Worm (Caenorhabditis elegans): ENCODE measurements around the gene tsp-12.

Gene tsp-12

DNA sequence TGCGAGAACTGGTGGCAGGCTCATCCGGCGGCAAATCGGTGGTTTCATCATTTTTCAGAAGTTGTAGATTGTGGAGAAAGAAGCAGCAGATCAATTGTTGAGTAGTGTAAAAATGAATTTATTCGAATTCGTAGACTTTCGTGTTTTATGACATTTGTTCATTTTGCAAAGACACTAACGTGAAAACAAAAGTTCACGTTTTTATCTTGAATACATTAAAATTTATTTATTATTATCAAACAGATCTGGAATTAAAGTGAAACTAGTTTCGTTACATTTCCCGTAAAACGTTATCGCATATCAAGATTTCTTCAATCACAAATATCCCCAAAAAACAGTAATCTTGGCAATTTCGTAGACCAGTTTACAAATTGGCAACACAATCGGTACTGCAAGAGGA, 3.5 kb downstream of the tsp-12 start, which contains the start of gene T14G10.8:
TSS of gene T14G10.8 (minus strand) at position 101 of the 400 bp plus-strand sequence.
- TF ChIP-seq snpc-4 (tag; optimal IDR thresholded peaks at IDR 0.05), result no peak
- TF ChIP-seq egl-13 (tag; optimal IDR thresholded peaks at IDR 0.05), result no peak
- no peak for TF ChIP-seq fos-1 (tag; optimal IDR thresholded peaks at IDR 0.05)

DNA sequence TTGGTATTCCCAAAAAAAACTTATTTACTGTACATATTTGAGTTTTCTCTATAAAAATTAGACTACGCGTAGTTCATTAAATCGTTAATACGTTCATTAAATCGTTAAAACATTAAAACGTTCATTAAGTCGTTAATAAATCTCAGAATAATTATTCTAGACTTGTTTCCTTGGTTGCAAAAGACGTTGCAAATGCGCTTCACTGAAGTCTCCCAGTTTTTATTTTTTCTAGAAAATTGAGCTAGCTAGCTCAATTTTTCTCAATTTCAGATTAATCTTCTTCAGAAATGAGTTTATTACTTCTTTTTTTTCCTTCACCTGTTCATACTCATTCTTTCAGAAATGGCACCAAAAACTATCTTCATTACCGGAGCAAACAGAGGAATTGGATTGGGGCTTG, 5.5 kb downstream of the tsp-12 start:
- no peak for TF ChIP-seq fkh-10 (GFP tag; optimal IDR thresholded peaks at IDR 0.05)
- TF ChIP-seq ceh-90 (tag; optimal IDR thresholded peaks at IDR 0.05), result no peak
- TF ChIP-seq tlp-1 (tag; optimal IDR thresholded peaks at IDR 0.05), result no peak
- TF ChIP-seq unc-130 (tag; optimal IDR thresholded peaks at IDR 0.05), result no peak
- TF ChIP-seq irx-1 (tag; optimal IDR thresholded peaks at IDR 0.05), result no peak
- no peak for TF ChIP-seq ceh-82 (tag; optimal IDR thresholded peaks at IDR 0.05)
- no peak for TF ChIP-seq pag-3 (tag; optimal IDR thresholded peaks at IDR 0.05; ENCODE audit: borderline replicate concordance, insufficient read depth)
- TF ChIP-seq fos-1 (tag; optimal IDR thresholded peaks at IDR 0.05), result no peak
- TF ChIP-seq nhr-71 (tag; optimal IDR thresholded peaks at IDR 0.05), result no peak
- no peak for TF ChIP-seq lir-3 (tag; optimal IDR thresholded peaks at IDR 0.05; ENCODE audit: poor library complexity)
- no peak for TF ChIP-seq rnt-1 (tag; optimal IDR thresholded peaks at IDR 0.05)
- TF ChIP-seq unc-86 (tag; optimal IDR thresholded peaks at IDR 0.05), result no peak
- TF ChIP-seq lin-14 (GFP tag; optimal IDR thresholded peaks at IDR 0.05), result no peak
- no peak for TF ChIP-seq nhr-19 (GFP tag; conservative IDR thresholded peaks at IDR 0.05)
- TF ChIP-seq lin-39 (tag; optimal IDR thresholded peaks at IDR 0.05), result no peak
- no peak for TF ChIP-seq hpl-2 (GFP tag; optimal IDR thresholded peaks at IDR 0.05)

DNA sequence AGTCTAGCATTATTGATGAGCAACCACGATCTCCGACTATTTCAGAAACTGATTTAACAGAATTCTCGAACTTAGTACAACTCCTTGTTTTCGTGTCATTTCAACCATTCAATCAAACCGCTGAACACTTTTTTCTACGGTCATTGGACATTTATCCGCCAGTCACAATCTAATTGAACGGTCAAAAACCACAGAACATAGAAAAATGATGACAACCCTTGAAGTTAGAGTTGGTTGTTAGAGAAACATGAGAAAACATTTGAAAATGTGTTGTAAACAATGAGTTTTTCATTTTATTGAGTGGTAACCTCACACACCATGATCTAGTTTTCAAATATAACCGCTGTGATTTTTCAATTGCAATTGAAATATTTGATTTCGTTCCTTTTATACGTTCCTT, 5.9 kb downstream of the tsp-12 start:
- TF ChIP-seq skn-1 (tag; optimal IDR thresholded peaks at IDR 0.05) (peak; percentile 55), ceh-63 (GFP tag; optimal IDR thresholded peaks at IDR 0.05) (no peak)

DNA sequence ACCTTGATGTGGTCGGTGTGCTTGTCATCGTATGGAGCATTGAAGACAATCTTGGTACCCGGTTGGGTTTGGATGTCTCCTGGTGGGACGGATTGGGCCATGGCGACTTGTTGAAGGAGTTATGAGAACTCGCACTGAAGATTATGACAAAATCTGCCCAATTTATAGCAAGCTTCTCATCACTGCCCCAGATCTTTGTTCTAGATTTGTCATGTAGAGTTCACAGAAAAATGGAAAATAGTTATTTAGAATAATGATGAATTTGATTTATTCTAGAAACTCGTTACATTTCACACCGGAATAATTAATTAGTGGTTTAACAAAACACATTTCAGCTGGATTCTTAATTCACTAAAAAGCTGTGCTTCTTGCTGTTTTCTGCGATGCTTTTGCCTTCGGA, 6.8 kb downstream of the tsp-12 start, which contains the start of gene msp-38:
TSS of gene msp-38 (minus strand) at position 101 of the 400 bp plus-strand sequence.
- TF ChIP-seq zip-4 (GFP tag; optimal IDR thresholded peaks at IDR 0.05) (no peak), rnt-1 (tag; optimal IDR thresholded peaks at IDR 0.05) (no peak), snu-23 (GFP tag; optimal IDR thresholded peaks at IDR 0.05) (no peak), nhr-20 (tag; optimal IDR thresholded peaks at IDR 0.05) (no peak), lin-13 (GFP tag; optimal IDR thresholded peaks at IDR 0.05) (no peak), ceh-63 (GFP tag; optimal IDR thresholded peaks at IDR 0.05) (no peak), lin-35 (GFP tag; optimal IDR thresholded peaks at IDR 0.05) (no peak), mef-2 (tag; optimal IDR thresholded peaks at IDR 0.05) (no peak)

DNA sequence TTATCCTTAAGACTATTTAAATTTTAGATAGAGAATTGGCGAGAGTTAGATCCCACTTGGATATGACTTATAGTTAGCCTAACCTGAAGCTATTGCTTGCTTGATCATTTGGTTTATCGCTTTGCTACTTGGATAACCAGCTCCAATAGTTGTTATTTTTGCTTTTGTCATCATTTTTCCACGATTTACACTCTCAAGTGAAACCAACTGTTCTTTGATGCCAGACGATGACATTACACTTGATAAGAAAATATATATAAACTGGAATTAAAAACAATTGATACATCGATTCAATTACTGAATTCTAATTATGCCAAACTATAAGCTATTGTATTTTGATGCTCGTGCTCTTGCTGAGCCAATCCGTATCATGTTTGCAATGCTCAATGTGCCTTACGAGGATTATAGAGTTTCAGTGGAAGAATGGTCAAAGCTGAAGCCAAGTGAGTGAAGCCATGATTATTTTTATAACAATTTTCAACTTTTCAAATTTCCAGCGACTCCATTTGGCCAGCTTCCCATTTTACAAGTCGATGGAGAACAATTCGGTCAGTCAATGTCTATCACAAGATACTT, 8.4 kb downstream of the tsp-12 start, which contains the start of the genes gst-2, gst-4 and dhs-12:
TSS of gene gst-2 (minus strand) at position 132 of the 576 bp plus-strand sequence.
TSS of gene gst-4 (plus strand) at position 296 of the 576 bp plus-strand sequence.
TSS of gene dhs-12 (plus strand) at position 526 of the 576 bp plus-strand sequence.
- TF ChIP-seq ces-1 (GFP tag; optimal IDR thresholded peaks at IDR 0.05) (no peak), alr-1 (tag; optimal IDR thresholded peaks at IDR 0.05; ENCODE audit: borderline replicate concordance) (no peak), elt-2 (tag; optimal IDR thresholded peaks at IDR 0.05) (peak; percentile 8), nhr-85 (tag) (no peak), skn-1 (tag; optimal IDR thresholded peaks at IDR 0.05) (peak; percentile 83), mef-2 (tag; optimal IDR thresholded peaks at IDR 0.05) (no peak), nhr-19 (GFP tag; conservative IDR thresholded peaks at IDR 0.05) (0 out of 2 replicates have a peak, but pooled peaks have one; percentile 15), sox-4 (tag; optimal IDR thresholded peaks at IDR 0.05) (no peak)

DNA sequence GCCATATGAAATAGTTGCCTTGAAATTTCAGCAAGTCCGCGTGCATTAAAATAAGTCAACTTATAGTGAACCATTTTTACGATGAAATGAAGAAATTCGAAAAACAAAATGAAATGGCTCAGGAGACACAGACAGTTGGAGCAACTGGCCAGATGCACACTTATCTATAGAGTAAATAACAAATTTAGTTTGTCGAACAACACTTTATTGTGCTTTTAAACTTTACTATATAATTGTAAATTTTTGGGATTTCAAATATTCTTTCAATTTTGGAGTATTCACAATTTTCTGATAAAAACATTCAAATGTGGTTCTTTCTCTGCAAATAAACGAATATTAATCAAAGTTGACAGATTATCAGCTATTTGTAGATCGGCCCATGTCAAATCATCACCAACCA, 10.3 kb downstream of the tsp-12 start, which contains the start of gene gst-3:
TSS of gene gst-3 (minus strand) at position 101 of the 400 bp plus-strand sequence.
- TF ChIP-seq nhr-76 (tag; optimal IDR thresholded peaks at IDR 0.05), result no peak
- no peak for TF ChIP-seq ets-5 (GFP tag; IDR thresholded peaks at IDR 0.05)
- TF ChIP-seq mdl-1 (tag; optimal IDR thresholded peaks at IDR 0.05), result no peak
- no peak for TF ChIP-seq ceh-88 (GFP tag; IDR thresholded peaks at IDR 0.05)
- TF ChIP-seq Y116A8C.19 (tag; optimal IDR thresholded peaks at IDR 0.05; ENCODE audit: borderline replicate concordance), result no peak
- TF ChIP-seq pag-3 (tag; optimal IDR thresholded peaks at IDR 0.05; ENCODE audit: borderline replicate concordance, insufficient read depth), result no peak
- no peak for TF ChIP-seq lin-13 (GFP tag; optimal IDR thresholded peaks at IDR 0.05)
- no peak for TF ChIP-seq mab-9 (GFP tag; IDR thresholded peaks at IDR 0.05)
- TF ChIP-seq sup-37 (GFP tag; optimal IDR thresholded peaks at IDR 0.05), result no peak
- TF ChIP-seq lsy-2 (tag; optimal IDR thresholded peaks at IDR 0.05), result no peak
- TF ChIP-seq mef-2 (tag; optimal IDR thresholded peaks at IDR 0.05), result no peak
- TF ChIP-seq irx-1 (tag; optimal IDR thresholded peaks at IDR 0.05), result no peak
- no peak for TF ChIP-seq nhr-28 (tag; optimal IDR thresholded peaks at IDR 0.05)

Measured in whole organism, L1 larva.